Fruit fly (Drosophila melanogaster): Measurements from ENCODE around the gene mbf1.

mbf1 gene

dm6 chr3L:16586989-16587388 is 12.8 kb downstream of the mbf1 start, which contains the start of the genes Syx8 and CG32163 (continued):
- TF ChIP-seq inv (GFP tag; IDR thresholded peaks at IDR 0.05; ENCODE audit: partially characterized antibody) (no peak), CG14710 (tag; optimal IDR thresholded peaks at IDR 0.05) (peak; percentile 39), CG8290 (GFP tag; optimal IDR thresholded peaks at IDR 0.05) (no peak), CG8290 (tag; optimal IDR thresholded peaks at IDR 0.05) (peak in 1 of 2 experiments; percentile 26), CG12391 (tag; optimal IDR thresholded peaks at IDR 0.05) (peak; percentile 17), MBD-R2 (GFP tag; IDR thresholded peaks at IDR 0.05) (peak; percentile 91), CG10267 (tag; optimal IDR thresholded peaks at IDR 0.05) (peak; percentile 33), CG1603 (tag; optimal IDR thresholded peaks at IDR 0.05) (peak; percentile 55), vvl (GFP tag; IDR thresholded peaks at IDR 0.05) (no peak), Pdp1 (GFP tag; optimal IDR thresholded peaks at IDR 0.05) (peak in 1 of 2 experiments; percentile 8), stwl (tag; optimal IDR thresholded peaks at IDR 0.05) (peak; percentile 46), CG4617 (GFP tag; optimal IDR thresholded peaks at IDR 0.05; ENCODE audit: borderline replicate concordance) (peak; percentile 41), CG2116 (GFP tag; optimal IDR thresholded peaks at IDR 0.05) (peak; percentile 12), Mrtf (GFP tag; IDR thresholded peaks at IDR 0.05) (no peak), CTCF (GFP tag; optimal IDR thresholded peaks at IDR 0.05) (peak; percentile 7), CG2712 (tag; optimal IDR thresholded peaks at IDR 0.05) (peak; percentile 22), Stat92E (GFP tag; optimal IDR thresholded peaks at IDR 0.05) (peak in 1 of 3 experiments; percentile 25), Doc3 (GFP tag; IDR thresholded peaks at IDR 0.05; ENCODE audit: partially characterized antibody) (0 out of 3 replicates have a peak, but pooled peaks have one; percentile 31), sug (tag; optimal IDR thresholded peaks at IDR 0.05) (peak; percentile 30), CG12659 (GFP tag; optimal IDR thresholded peaks at IDR 0.05) (peak; percentile 32), MESR4 (GFP tag; optimal IDR thresholded peaks at IDR 0.05) (peak; percentile 67), CG4360 (GFP tag; IDR thresholded peaks at IDR 0.05) (peak; percentile 29; the same call in 1 of the 2 replicates), CG3995 (GFP tag; optimal IDR thresholded peaks at IDR 0.05) (peak; percentile 91), trem (tag; optimal IDR thresholded peaks at IDR 0.05) (peak; percentile 48), Dp (GFP tag; optimal IDR thresholded peaks at IDR 0.05) (peak; percentile 10), Sin3A (optimal IDR thresholded peaks at IDR 0.05) (peak; percentile 52), kay (GFP tag; optimal IDR thresholded peaks at IDR 0.05) (no peak), CG16813 (GFP tag; IDR thresholded peaks at IDR 0.05; ENCODE audit: partially characterized antibody) (0 out of 3 replicates have a peak, but pooled peaks have one; percentile 41), CG17186 (GFP tag; optimal IDR thresholded peaks at IDR 0.05) (peak; percentile 47), YL-1 (GFP tag; optimal IDR thresholded peaks at IDR 0.05) (peak; percentile 49), chif (GFP tag; optimal IDR thresholded peaks at IDR 0.05) (peak in 1 of 2 experiments; percentile 0), CG15514 (GFP tag; optimal IDR thresholded peaks at IDR 0.05) (peak; percentile 51), ems (GFP tag; optimal IDR thresholded peaks at IDR 0.05) (no peak)

- TF ChIP-seq Dip2 (GFP tag; IDR thresholded peaks at IDR 0.05): no peak
- peak; percentile 42 for TF ChIP-seq wor (GFP tag; IDR thresholded peaks at IDR 0.05)
- TF ChIP-seq Sin3A (optimal IDR thresholded peaks at IDR 0.05): peak; percentile 100
- peak; percentile 60 for TF ChIP-seq CG33213 (GFP tag; optimal IDR thresholded peaks at IDR 0.05)
- peak; percentile 24 for TF ChIP-seq CG8944 (GFP tag; optimal IDR thresholded peaks at IDR 0.05)
- TF ChIP-seq tna (GFP tag; IDR thresholded peaks at IDR 0.05; ENCODE audit: partially characterized antibody): no peak; the same call in none of the 2 replicates
- peak; percentile 99 for TF ChIP-seq CG6689 (GFP tag; IDR thresholded peaks at IDR 0.05)
- TF ChIP-seq Xbp1 (GFP tag; optimal IDR thresholded peaks at IDR 0.05): peak; percentile 63
- TF ChIP-seq CG8388 (GFP tag; optimal IDR thresholded peaks at IDR 0.05): no peak
- no peak for TF ChIP-seq jigr1 (GFP tag; IDR thresholded peaks at IDR 0.05)
- TF ChIP-seq CG13424 (tag; optimal IDR thresholded peaks at IDR 0.05): peak; percentile 60
- TF ChIP-seq CG4730 (GFP tag; IDR thresholded peaks at IDR 0.05): peak; percentile 42; the same call in 1 of the 2 replicates
- peak; percentile 32; the same call in 1 of the 2 replicates for TF ChIP-seq Poxn (GFP tag; IDR thresholded peaks at IDR 0.05)
- TF ChIP-seq en (GFP tag; optimal IDR thresholded peaks at IDR 0.05): no peak
- TF ChIP-seq psq (GFP tag; optimal IDR thresholded peaks at IDR 0.05): no peak
- TF ChIP-seq CG33557 (GFP tag; optimal IDR thresholded peaks at IDR 0.05): peak; percentile 6
- 0 out of 2 replicates have a peak, but pooled peaks have one; percentile 10 for TF ChIP-seq ttk (GFP tag; IDR thresholded peaks at IDR 0.05)
- no peak for TF ChIP-seq CG1832 (GFP tag; optimal IDR thresholded peaks at IDR 0.05)
- TF ChIP-seq CG14014 (GFP tag; IDR thresholded peaks at IDR 0.05): peak; percentile 65; the same call in 1 of the 2 replicates
Measured at dm6 chr3L:16587994-16588622, 13.9 kb downstream of the mbf1 start.

All from whole organism, embryonic.